Fruit fly (Drosophila melanogaster) whole organism, embryonic: Measurements from ENCODE around the gene spn-B.

Source experiments
- Antp ChIP-seq: fragments of 200-800 bp; sonication (Bioruptor generic); optimal IDR thresholded peaks from 3 replicates; lab custom pipeline; 2016; ENCODE audit warnings: missing biosample characterization, missing genetic modification characterization
- B-H2 ChIP-seq: fragments of 200-800 bp; sonication (Bioruptor generic); optimal IDR thresholded peaks from 2 replicates; lab custom pipeline; 2018; ENCODE audit warnings: missing biosample characterization, mild to moderate bottlenecking, missing genetic modification characterization
- BtbVII ChIP-seq: fragments of 200-800 bp; sonication (Bioruptor generic); optimal IDR thresholded peaks from 3 replicates; lab custom pipeline; 2017; ENCODE audit warnings: missing biosample characterization, mild to moderate bottlenecking, missing genetic modification characterization
- CG10321 ChIP-seq: fragments of 200-800 bp; sonication (Bioruptor generic); IDR thresholded peaks from 2 replicates; pipeline ENCODE4 v1.3.6; 2022; ENCODE audit warnings: missing biosample characterization, missing genetic modification characterization
- CG10431 ChIP-seq: fragments of 200-800 bp; sonication (Bioruptor generic); optimal IDR thresholded peaks from 3 replicates; lab custom pipeline; 2018; ENCODE audit warnings: missing biosample characterization, mild to moderate bottlenecking, missing genetic modification characterization
- CG10654 ChIP-seq: fragments of 200-800 bp; sonication (Bioruptor generic); optimal IDR thresholded peaks from 2 replicates; lab custom pipeline; 2016; ENCODE audit warnings: missing biosample characterization, missing genetic modification characterization
- CG11696 ChIP-seq: fragments of 200-800 bp; sonication (Bioruptor generic); IDR thresholded peaks from 2 replicates; pipeline ENCODE4 v1.3.6; 2022; ENCODE audit warnings: missing biosample characterization, missing genetic modification characterization
- CG12299 ChIP-seq: fragments of 200-800 bp; sonication (Bioruptor generic); optimal IDR thresholded peaks from 2 replicates; lab custom pipeline; 2018; ENCODE audit warnings: missing biosample characterization, mild to moderate bottlenecking, missing genetic modification characterization
- CG15601 ChIP-seq: fragments of 200-800 bp; sonication (Bioruptor generic); optimal IDR thresholded peaks from 3 replicates; lab custom pipeline; 2019; ENCODE audit warnings: missing biosample characterization, mild to moderate bottlenecking, missing genetic modification characterization, moderate library complexity
- CG17328 ChIP-seq: fragments of 200-800 bp; sonication (Bioruptor generic); IDR thresholded peaks from 2 replicates; pipeline ENCODE4 v1.3.6; 2022; ENCODE audit warnings: missing biosample characterization, missing genetic modification characterization
- CG17612 ChIP-seq: fragments of 200-800 bp; sonication (Bioruptor generic); IDR thresholded peaks from 2 replicates; pipeline ENCODE4 v1.3.6; 2022; ENCODE audit warnings: missing biosample characterization, missing genetic modification characterization
- CG17912 ChIP-seq: fragments of 200-800 bp; sonication (Bioruptor generic); optimal IDR thresholded peaks from 2 replicates; lab custom pipeline; 2018; ENCODE audit warnings: missing biosample characterization, mild to moderate bottlenecking, missing genetic modification characterization
- CG18599 ChIP-seq: fragments of 200-800 bp; sonication (Bioruptor generic); optimal IDR thresholded peaks from 3 replicates; lab custom pipeline; 2017; ENCODE audit warnings: missing biosample characterization, missing genetic modification characterization, mild to moderate bottlenecking, moderate library complexity, missing genetic modification reagents
- CG18764 ChIP-seq: fragments of 200-800 bp; sonication (Bioruptor generic); optimal IDR thresholded peaks from 3 replicates; lab custom pipeline; 2016; ENCODE audit warnings: missing biosample characterization, missing genetic modification characterization
- CG2116 ChIP-seq: fragments of 200-800 bp; sonication (Bioruptor generic); optimal IDR thresholded peaks from 3 replicates; lab custom pipeline; 2018; ENCODE audit warnings: missing biosample characterization, mild to moderate bottlenecking, missing genetic modification characterization
- CG2889 ChIP-seq: fragments of 200-800 bp; sonication (Bioruptor generic); IDR thresholded peaks from 3 replicates; pipeline ENCODE4 v1.3.6; 2022; ENCODE audit warnings: missing biosample characterization, missing genetic modification characterization
- CG30020 ChIP-seq: fragments of 200-800 bp; optimal IDR thresholded peaks from 2 replicates; lab custom pipeline; 2019; ENCODE audit warnings: missing biosample characterization, mild to moderate bottlenecking, missing genetic modification characterization, moderate library complexity
- CG4328 ChIP-seq: fragments of 200-800 bp; sonication (Bioruptor generic); optimal IDR thresholded peaks from 3 replicates; lab custom pipeline; 2017; ENCODE audit warnings: missing biosample characterization, missing genetic modification reagents, missing genetic modification characterization
- CG7372 ChIP-seq: fragments of 200-800 bp; sonication (Bioruptor generic); IDR thresholded peaks from 2 replicates; pipeline ENCODE4 v1.3.6; 2022; ENCODE audit warnings: missing biosample characterization, missing genetic modification characterization
- Ets65A ChIP-seq: fragments of 200-800 bp; sonication (Bioruptor generic); peaks from one replicate; lab custom pipeline; 2016; ENCODE audit warnings: missing biosample characterization, missing genetic modification characterization
- H15 ChIP-seq: fragments of 200-800 bp; sonication (Bioruptor generic); IDR thresholded peaks from 3 replicates; pipeline ENCODE4 v1.3.6; 2022; ENCODE audit warnings: missing biosample characterization, missing genetic modification characterization
- Hey ChIP-seq: fragments of 200-800 bp; sonication (Bioruptor generic); optimal IDR thresholded peaks from 3 replicates; lab custom pipeline; 2018; ENCODE audit warnings: missing biosample characterization, mild to moderate bottlenecking, missing genetic modification characterization
- Hmr ChIP-seq: fragments of 200-800 bp; sonication (Bioruptor generic); optimal IDR thresholded peaks from 3 replicates; lab custom pipeline; 2017; ENCODE audit warnings: mild to moderate bottlenecking, missing biosample characterization, missing genetic modification reagents, missing genetic modification characterization
- Med ChIP-seq: fragments of 200-800 bp; sonication (Bioruptor generic); peaks from one replicate; lab custom pipeline; 2016; ENCODE audit warnings: missing biosample characterization, missing genetic modification characterization, mild to moderate bottlenecking, inconsistent platforms, moderate library complexity
- Nf-YB ChIP-seq: fragments of 200-800 bp; sonication (Bioruptor generic); optimal IDR thresholded peaks from 3 replicates; lab custom pipeline; 2019; ENCODE audit warnings: missing biosample characterization, mild to moderate bottlenecking, missing genetic modification characterization, moderate library complexity
- Oaz ChIP-seq: fragments of 200-800 bp; sonication (Bioruptor generic); IDR thresholded peaks from 2 replicates; pipeline ENCODE4 v1.3.6; 2022; ENCODE audit warnings: missing biosample characterization, missing genetic modification characterization
- PHDP ChIP-seq: fragments of 200-800 bp; sonication (Bioruptor generic); optimal IDR thresholded peaks from 3 replicates; lab custom pipeline; 2018; ENCODE audit warnings: missing biosample characterization, mild to moderate bottlenecking, missing genetic modification characterization, moderate library complexity
- Pdp1 ChIP-seq, 2 experiments: fragments of 200-800 bp; sonication (Bioruptor generic); optimal IDR thresholded peaks; 3 replicates each; lab custom pipeline; 2016; ENCODE audit warnings: missing biosample characterization in 2 of 2, missing genetic modification characterization in 2 of 2, mild to moderate bottlenecking in 1 of 2, moderate library complexity in 1 of 2
- Taf1 ChIP-seq: fragments of 200-800 bp; sonication (Bioruptor generic); IDR thresholded peaks from 2 replicates; pipeline ENCODE4 v1.3.6; 2022; ENCODE audit warnings: missing biosample characterization, missing genetic modification characterization
- cato ChIP-seq: fragments of 200-800 bp; sonication (Bioruptor generic); optimal IDR thresholded peaks from 2 replicates; lab custom pipeline; 2016; ENCODE audit warnings: missing biosample characterization, missing genetic modification characterization, borderline replicate concordance
- crc ChIP-seq: fragments of 200-800 bp; sonication (Bioruptor generic); optimal IDR thresholded peaks from 2 replicates; lab custom pipeline; 2016; ENCODE audit warnings: missing biosample characterization, missing genetic modification characterization
- cwo ChIP-seq: fragments of 200-800 bp; sonication (Bioruptor generic); optimal IDR thresholded peaks from 3 replicates; lab custom pipeline; 2017; ENCODE audit warnings: missing biosample characterization, missing genetic modification characterization, mild to moderate bottlenecking, moderate library complexity, missing genetic modification reagents
- ems ChIP-seq: fragments of 200-800 bp; sonication (Bioruptor generic); optimal IDR thresholded peaks from 3 replicates; lab custom pipeline; 2016; ENCODE audit warnings: missing biosample characterization, missing genetic modification characterization
- exex ChIP-seq: fragments of 200-800 bp; sonication (Bioruptor generic); optimal IDR thresholded peaks from 4 replicates; lab custom pipeline; 2018; ENCODE audit warnings: missing biosample characterization, mild to moderate bottlenecking, missing genetic modification characterization, moderate library complexity
- fd102C ChIP-seq: fragments of 200-800 bp; sonication (Bioruptor generic); optimal IDR thresholded peaks from 2 replicates; lab custom pipeline; 2018; ENCODE audit warnings: missing biosample characterization, mild to moderate bottlenecking, missing genetic modification characterization, moderate library complexity
- grn ChIP-seq: fragments of 200-800 bp; sonication (Bioruptor generic); optimal IDR thresholded peaks from 3 replicates; lab custom pipeline; 2017; ENCODE audit warnings: missing biosample characterization, missing genetic modification characterization
- gt ChIP-seq: fragments of 200-800 bp; sonication (Bioruptor generic); IDR thresholded peaks from 2 replicates; pipeline ENCODE4 v1.3.6; 2022; ENCODE audit warnings: missing biosample characterization, missing genetic modification characterization
- luna ChIP-seq: fragments of 200-800 bp; sonication (Bioruptor generic); optimal IDR thresholded peaks from 2 replicates; lab custom pipeline; 2016; ENCODE audit warnings: missing biosample characterization, missing genetic modification characterization
- onecut ChIP-seq: fragments of 200-800 bp; sonication (Bioruptor generic); IDR thresholded peaks from 2 replicates; pipeline ENCODE4 v1.3.6; 2022; ENCODE audit warnings: missing biosample characterization, missing genetic modification characterization
- pho ChIP-seq: fragments of 200-800 bp; sonication (Bioruptor generic); optimal IDR thresholded peaks from 2 replicates; lab custom pipeline; 2016; ENCODE audit warnings: missing biosample characterization, missing genetic modification characterization
- phol ChIP-seq: fragments of 200-800 bp; sonication (Bioruptor generic); optimal IDR thresholded peaks from 3 replicates; lab custom pipeline; 2018; ENCODE audit warnings: missing biosample characterization, mild to moderate bottlenecking, missing genetic modification characterization, moderate library complexity
- sens ChIP-seq: fragments of 200-800 bp; sonication (Bioruptor generic); peaks from one replicate; lab custom pipeline; 2016; ENCODE audit warnings: missing biosample characterization, missing genetic modification characterization
- sob ChIP-seq: fragments of 200-800 bp; sonication (Bioruptor generic); IDR thresholded peaks from 2 replicates; pipeline ENCODE4 v1.3.6; 2022; ENCODE audit warnings: missing biosample characterization, missing genetic modification characterization
- zen ChIP-seq: fragments of 200-800 bp; sonication (Bioruptor generic); optimal IDR thresholded peaks from 3 replicates; lab custom pipeline; 2018; ENCODE audit warnings: missing biosample characterization, mild to moderate bottlenecking, missing genetic modification characterization, moderate library complexity

The spn-B gene

dm6 chr3R:14296126-14296525 is 31.7 kb upstream of the spn-B start (continued):
- TF ChIP-seq zen = no peak
- TF ChIP-seq Hey = no peak
- no peak for TF ChIP-seq CG18764
- peak; percentile 86 for TF ChIP-seq grn
- TF ChIP-seq CG2889 (GFP tag; lab: Robert Waterston, UW) = no peak
- no peak for TF ChIP-seq pho (GFP tag; lab: Kevin White, UChicago)
- no peak for TF ChIP-seq Ets65A (GFP tag; lab: Kevin White, UChicago)
- peak; percentile 19 for TF ChIP-seq Nf-YB (GFP tag; lab: Kevin White, UChicago)
- no peak for TF ChIP-seq CG12299 (tag; lab: Kevin White, UChicago)
- TF ChIP-seq cato (GFP tag; lab: Kevin White, UChicago) = no peak
- no peak for TF ChIP-seq H15 (GFP tag; lab: Robert Waterston, UW)
- TF ChIP-seq Pdp1 (GFP tag; optimal IDR thresholded peaks at IDR 0.05; lab: Kevin White, UChicago) = peak in 1 of 2 experiments; percentile 27
- no peak for TF ChIP-seq Antp (GFP tag; lab: Kevin White, UChicago)
- no peak for TF ChIP-seq phol (tag; lab: Kevin White, UChicago)
- TF ChIP-seq fd102C (GFP tag; lab: Kevin White, UChicago) = no peak
- no peak for TF ChIP-seq CG17328 (GFP tag; lab: Robert Waterston, UW)
- TF ChIP-seq cwo (GFP tag; lab: Kevin White, UChicago) = peak; percentile 17
- TF ChIP-seq CG17912 = no peak
- no peak for TF ChIP-seq CG10431 (GFP tag; lab: Kevin White, UChicago)
- no peak for TF ChIP-seq sob (GFP tag; lab: Robert Waterston, UW)
- TF ChIP-seq CG15601 (tag; lab: Kevin White, UChicago) = peak; percentile 19
- no peak for TF ChIP-seq CG7372 (GFP tag; lab: Robert Waterston, UW)
- no peak for TF ChIP-seq onecut (GFP tag; lab: Robert Waterston, UW)
- no peak for TF ChIP-seq Taf1 (GFP tag; lab: Robert Waterston, UW)
- no peak for TF ChIP-seq CG2116 (GFP tag; lab: Kevin White, UChicago)
- TF ChIP-seq CG30020 (tag; lab: Kevin White, UChicago) = no peak
- TF ChIP-seq B-H2 (GFP tag; lab: Kevin White, UChicago) = no peak
- no peak for TF ChIP-seq sens (GFP tag; lab: Kevin White, UChicago)
- no peak for TF ChIP-seq CG17612 (GFP tag; lab: Robert Waterston, UW)
- TF ChIP-seq gt = no peak
- TF ChIP-seq CG11696 (GFP tag; lab: Robert Waterston, UW) = no peak
- TF ChIP-seq CG4328 (GFP tag; lab: Kevin White, UChicago) = no peak
- TF ChIP-seq ems (GFP tag; lab: Kevin White, UChicago) = no peak
- no peak for TF ChIP-seq PHDP (tag; lab: Kevin White, UChicago)
- TF ChIP-seq luna (GFP tag; lab: Kevin White, UChicago) = no peak
- TF ChIP-seq Oaz = no peak
- peak; percentile 97 for TF ChIP-seq exex (tag; lab: Kevin White, UChicago)
- no peak for TF ChIP-seq crc (GFP tag; lab: Kevin White, UChicago)

dm6 chr3R:14296700-14297099 is 31.2 kb upstream of the spn-B start:
- TF ChIP-seq Med (GFP tag; lab: Kevin White, UChicago) = peak; percentile 52
- peak; percentile 24 for TF ChIP-seq CG18599 (GFP tag; lab: Kevin White, UChicago)
- TF ChIP-seq Hmr (GFP tag; lab: Kevin White, UChicago) = peak; percentile 18
- no peak for TF ChIP-seq CG10654 (GFP tag; lab: Kevin White, UChicago)
- peak; percentile 21 for TF ChIP-seq BtbVII (GFP tag; lab: Kevin White, UChicago)
- no peak for TF ChIP-seq CG10321 (GFP tag; lab: Robert Waterston, UW)
- peak; percentile 42 for TF ChIP-seq sens (GFP tag; lab: Kevin White, UChicago)
